Fruit fly (Drosophila melanogaster): ENCODE measurements around the gene CG1640.

DNA sequence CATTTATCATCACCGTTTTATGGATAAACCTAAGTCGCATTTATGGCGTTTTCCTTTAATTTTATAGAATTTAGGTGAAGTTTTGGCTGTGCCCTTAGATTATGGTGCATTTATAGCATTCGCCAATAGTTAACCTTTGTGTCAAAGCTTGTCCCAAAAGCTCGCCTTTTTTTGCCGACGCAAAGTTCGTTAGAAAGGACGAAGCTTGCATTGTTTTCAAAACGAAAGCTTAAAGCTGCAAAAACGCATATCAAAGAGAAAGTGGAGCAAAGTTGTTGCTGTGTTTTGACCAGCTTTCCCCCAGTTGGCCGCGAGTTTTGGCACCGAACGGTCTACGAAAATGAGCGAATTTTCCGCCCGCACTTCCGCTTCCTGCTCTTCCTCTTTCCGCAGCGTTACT, 11.5 kb upstream of the CG1640 start, which contains the start of gene Syt12:
- TF ChIP-seq Hr39 (GFP tag; optimal IDR thresholded peaks at IDR 0.05) (no peak), Hr38 (GFP tag; optimal IDR thresholded peaks at IDR 0.05) (no peak), CG6854 (GFP tag; optimal IDR thresholded peaks at IDR 0.05) (no peak), CG6792 (GFP tag; optimal IDR thresholded peaks at IDR 0.05) (no peak), CG4318 (GFP tag; optimal IDR thresholded peaks at IDR 0.05) (no peak), fd59A (GFP tag; optimal IDR thresholded peaks at IDR 0.05) (no peak), Sox15 (GFP tag; optimal IDR thresholded peaks at IDR 0.05) (no peak), CG6276 (GFP tag; optimal IDR thresholded peaks at IDR 0.05) (no peak)
